Worm (Caenorhabditis elegans): ENCODE results near the gene F22H10.2.

DNA sequence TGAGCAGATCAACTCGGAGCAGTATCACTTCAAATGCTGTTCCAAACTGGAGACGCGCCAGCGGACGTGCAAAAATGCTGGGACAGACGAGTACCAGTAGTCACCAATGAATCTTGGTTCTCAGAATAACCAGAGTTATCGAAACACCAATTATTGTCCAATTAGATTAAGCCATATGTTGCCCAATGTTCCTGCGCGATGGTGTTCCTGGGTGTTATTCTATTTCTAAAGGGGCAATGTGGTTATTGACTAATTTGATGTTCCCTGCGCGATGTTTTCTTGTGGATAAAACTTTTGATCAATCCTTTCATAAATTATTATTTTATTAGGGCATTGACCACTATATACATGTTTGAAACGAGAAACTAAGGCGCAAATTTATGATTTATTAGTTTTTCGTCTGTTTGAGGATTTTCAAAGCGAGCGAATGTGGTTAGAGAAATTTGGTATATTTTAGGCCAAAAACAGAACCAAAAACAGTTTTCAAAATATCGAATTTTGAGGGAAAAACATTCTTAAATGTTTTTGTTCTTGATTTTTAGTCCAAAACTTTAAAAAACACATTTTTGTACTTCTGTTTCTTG is 2.7 kb downstream of the F22H10.2 start:
- TF ChIP-seq ceh-82 (tag; optimal IDR thresholded peaks at IDR 0.05) = peak; percentile 98
- peak; percentile 98 for TF ChIP-seq nhr-25 (tag; optimal IDR thresholded peaks at IDR 0.05)
- peak; percentile 98 for TF ChIP-seq F13H6.1 (tag; optimal IDR thresholded peaks at IDR 0.05)
- peak; percentile 98 for TF ChIP-seq fos-1 (tag; optimal IDR thresholded peaks at IDR 0.05)
- peak; percentile 99 for TF ChIP-seq nhr-21 (tag; optimal IDR thresholded peaks at IDR 0.05)

All from whole organism, L2 larva.